Worm (Caenorhabditis elegans) whole organism, L4 larva: ENCODE measurements around the gene jkk-1.

Experiments used
- F26F4.8 ChIP-seq: fragments of 200-800 bp; sonication (Bioruptor generic); conservative IDR thresholded peaks from 2 replicates; pipeline ENCODE4 v1.3.6; 2022; ENCODE audit warnings: missing genetic modification characterization, missing compliant biosample characterization
- F44E2.7 ChIP-seq: fragments of 200-800 bp; sonication (Bioruptor generic); IDR thresholded peaks from 2 replicates; pipeline ENCODE4 v2.1.2; 2022; ENCODE audit warnings: missing genetic modification characterization, missing compliant biosample characterization
- T26A8.4 ChIP-seq: fragments of 200-800 bp; sonication (Bioruptor generic); IDR thresholded peaks from 2 replicates; pipeline ENCODE4 v1.3.6; 2022; ENCODE audit warnings: missing genetic modification characterization, missing compliant biosample characterization
- aha-1 ChIP-seq: fragments of 150-350 bp; peaks from one replicate; lab custom pipeline; 2014; ENCODE audit warnings: missing biosample characterization, missing genetic modification characterization
- aly-2 ChIP-seq: sonication (generic microtip); optimal IDR thresholded peaks from 2 replicates; lab custom pipeline; 2018; ENCODE audit warnings: missing biosample characterization, missing genetic modification characterization
- arid-1 ChIP-seq: fragments of 200-800 bp; sonication (Bioruptor generic); conservative IDR thresholded peaks from 2 replicates; pipeline ENCODE4 v1.3.6; 2022; ENCODE audit warnings: missing genetic modification reagents, missing genetic modification characterization, missing compliant biosample characterization
- ces-1 ChIP-seq: fragments of 150-350 bp; sonication (generic microtip); optimal IDR thresholded peaks from 4 replicates; lab custom pipeline; 2014; ENCODE audit warnings: missing biosample characterization, missing genetic modification reagents, missing genetic modification characterization
- daf-8 ChIP-seq: fragments of 200-800 bp; sonication (Bioruptor generic); IDR thresholded peaks from 2 replicates; pipeline ENCODE4 v1.3.6; 2022; ENCODE audit warnings: missing genetic modification characterization, missing compliant biosample characterization
- dmd-6 ChIP-seq: fragments of 200-800 bp; sonication (Bioruptor generic); IDR thresholded peaks from 2 replicates; pipeline ENCODE4 v1.3.6; 2022; ENCODE audit warnings: missing genetic modification reagents, missing genetic modification characterization, missing compliant biosample characterization
- dmd-8 ChIP-seq: fragments of 200-800 bp; sonication (Bioruptor generic); IDR thresholded peaks from 2 replicates; pipeline ENCODE4 v1.3.6; 2022; ENCODE audit warnings: missing genetic modification characterization, missing compliant biosample characterization
- egl-27 ChIP-seq: sonication (generic microtip); optimal IDR thresholded peaks from 3 replicates; lab custom pipeline; 2017; ENCODE audit warnings: missing biosample characterization, missing genetic modification reagents, missing genetic modification characterization
- fkh-10 ChIP-seq: fragments of 150-350 bp; optimal IDR thresholded peaks from 2 replicates; lab custom pipeline; 2014; ENCODE audit warnings: missing biosample characterization, missing genetic modification reagents, missing genetic modification characterization
- gei-8 ChIP-seq: fragments of 200-800 bp; sonication (Bioruptor generic); optimal IDR thresholded peaks from 2 replicates; lab custom pipeline; 2018; ENCODE audit warnings: mild to moderate bottlenecking, missing genetic modification characterization, missing compliant biosample characterization
- hlh-30 ChIP-seq: sonication (generic microtip); optimal IDR thresholded peaks from 2 replicates; lab custom pipeline; 2017; ENCODE audit warnings: antibody characterized with exemption, mild to moderate bottlenecking, missing genetic modification characterization, missing compliant biosample characterization; ENCODE audit not compliant: insufficient read depth
- lin-1 ChIP-seq: fragments of 200-800 bp; sonication (Bioruptor generic); IDR thresholded peaks from 2 replicates; pipeline ENCODE4 v1.3.6; 2022; ENCODE audit warnings: missing genetic modification reagents, missing genetic modification characterization, missing compliant biosample characterization
- lin-15B ChIP-seq: fragments of 150-350 bp; sonication (generic microtip); optimal IDR thresholded peaks from 3 replicates; lab custom pipeline; 2014; ENCODE audit warnings: missing biosample characterization, missing genetic modification characterization
- lin-38 ChIP-seq: fragments of 200-800 bp; sonication (Bioruptor generic); IDR thresholded peaks from 2 replicates; pipeline ENCODE4 v1.3.6; 2022; ENCODE audit warnings: missing genetic modification reagents, missing genetic modification characterization, missing compliant biosample characterization
- lsy-2 ChIP-seq, 2 experiments: fragments of 150-350 bp in 1 of 2; sonication (generic microtip) in 1 of 2; optimal IDR thresholded peaks; 2 replicates each; lab custom pipeline; 2014 to 2017; ENCODE audit warnings: missing biosample characterization in 2 of 2, missing genetic modification characterization in 2 of 2
- madf-9 ChIP-seq: fragments of 200-800 bp; sonication (Bioruptor generic); conservative IDR thresholded peaks from 2 replicates; pipeline ENCODE4 v1.3.6; 2022; ENCODE audit warnings: missing genetic modification reagents, missing genetic modification characterization, missing compliant biosample characterization
- mes-2 ChIP-seq: sonication (generic microtip); optimal IDR thresholded peaks from 2 replicates; lab custom pipeline; 2016; ENCODE audit warnings: missing genotype, mild to moderate bottlenecking, missing genetic modification characterization, missing compliant biosample characterization; ENCODE audit not compliant: poor library complexity, severe bottlenecking
- nhr-10 ChIP-seq: fragments of 150-350 bp; optimal IDR thresholded peaks from 2 replicates; lab custom pipeline; 2014; ENCODE audit warnings: missing biosample characterization, missing genetic modification characterization
- nhr-102 ChIP-seq: sonication (generic microtip); optimal IDR thresholded peaks from 2 replicates; lab custom pipeline; 2016; ENCODE audit warnings: mild to moderate bottlenecking, missing genetic modification characterization, moderate library complexity, missing compliant biosample characterization
- nhr-11 ChIP-seq: fragments of 150-350 bp; optimal IDR thresholded peaks from 2 replicates; lab custom pipeline; 2014; ENCODE audit warnings: missing biosample characterization, missing genetic modification characterization
- nhr-237 ChIP-seq: sonication (generic microtip); optimal IDR thresholded peaks from 2 replicates; lab custom pipeline; 2017; ENCODE audit warnings: missing biosample characterization, missing genetic modification characterization
- nhr-41 ChIP-seq: fragments of 200-800 bp; sonication (Bioruptor generic); IDR thresholded peaks from 2 replicates; pipeline ENCODE4 v1.3.6; 2022; ENCODE audit warnings: missing genetic modification reagents, missing genetic modification characterization, missing compliant biosample characterization
- nhr-42 ChIP-seq: fragments of 200-800 bp; sonication (Bioruptor generic); IDR thresholded peaks from 2 replicates; pipeline ENCODE4 v1.3.6; 2022; ENCODE audit warnings: missing genetic modification characterization, missing compliant biosample characterization
- nhr-6 ChIP-seq: fragments of 150-350 bp; optimal IDR thresholded peaks from 2 replicates; lab custom pipeline; 2014; ENCODE audit warnings: missing biosample characterization, missing genetic modification characterization
- nhr-77 ChIP-seq: fragments of 150-350 bp; optimal IDR thresholded peaks from 2 replicates; lab custom pipeline; 2014; ENCODE audit warnings: missing biosample characterization, missing genetic modification characterization
- rbr-2 ChIP-seq: sonication (generic microtip); optimal IDR thresholded peaks from 2 replicates; lab custom pipeline; 2016; ENCODE audit warnings: missing genotype, missing genetic modification characterization, missing compliant biosample characterization
- saeg-2 ChIP-seq: fragments of 200-800 bp; sonication (Bioruptor generic); IDR thresholded peaks from 2 replicates; pipeline ENCODE4 v1.3.6; 2022; ENCODE audit warnings: missing genetic modification reagents, missing genetic modification characterization, missing compliant biosample characterization
- snpc-1.2 ChIP-seq: fragments of 200-800 bp; sonication (Bioruptor generic); IDR thresholded peaks from 2 replicates; pipeline ENCODE4 v1.3.6; 2022; ENCODE audit warnings: missing genetic modification reagents, missing genetic modification characterization, missing compliant biosample characterization
- tag-97 ChIP-seq: fragments of 200-800 bp; sonication (Bioruptor generic); IDR thresholded peaks from 2 replicates; pipeline ENCODE4 v1.3.6; 2022; ENCODE audit warnings: missing genetic modification characterization, missing compliant biosample characterization
- unc-130 ChIP-seq: sonication (generic microtip); optimal IDR thresholded peaks from 2 replicates; lab custom pipeline; 2016; ENCODE audit warnings: missing genetic modification reagents, missing genetic modification characterization, missing compliant biosample characterization
- unc-62 ChIP-seq, 3 experiments: fragments of 150-350 bp in 1 of 3; sonication (generic microtip); optimal IDR thresholded peaks in 2 of 3; peaks in 1 of 3; 1 replicate in 1 of 3; 2 replicates in 2 of 3; lab custom pipeline; 2014 to 2017; ENCODE audit warnings: missing biosample characterization in 3 of 3, missing genetic modification characterization in 3 of 3, missing genetic modification reagents in 3 of 3, missing genotype in 1 of 3
- vab-7 ChIP-seq: fragments of 200-800 bp; sonication (Bioruptor generic); IDR thresholded peaks from 2 replicates; pipeline ENCODE4 v1.3.6; 2022; ENCODE audit warnings: missing genetic modification reagents, missing genetic modification characterization, missing compliant biosample characterization
- zfp-2 ChIP-seq: sonication (generic microtip); optimal IDR thresholded peaks from 2 replicates; lab custom pipeline; 2016; ENCODE audit warnings: mild to moderate bottlenecking, missing genetic modification characterization, missing compliant biosample characterization
- zfp-3 ChIP-seq: fragments of 200-800 bp; sonication (Bioruptor generic); conservative IDR thresholded peaks from 2 replicates; pipeline ENCODE4 v1.3.6; 2022; ENCODE audit warnings: missing genetic modification reagents, missing genetic modification characterization, missing compliant biosample characterization
- zip-2 ChIP-seq: fragments of 150-350 bp; optimal IDR thresholded peaks from 2 replicates; lab custom pipeline; 2014; ENCODE audit warnings: missing biosample characterization, missing genetic modification characterization

jkk-1 gene

ce11 chrX:5407271-5407670, 39.0 kb downstream of the jkk-1 start (continued):
- TF ChIP-seq ces-1 (GFP tag; lab: Kevin White, UChicago) (no peak), snpc-1.2 (peak; percentile 88), tag-97 (GFP tag; lab: Robert Waterston, UW) (no peak), lin-38 (GFP tag; lab: Robert Waterston, UW) (no peak), nhr-11 (no peak), nhr-77 (no peak), lin-1 (GFP tag; lab: Robert Waterston, UW) (0 out of 2 replicates have a peak, but pooled peaks have one; percentile 30), daf-8 (GFP tag; lab: Robert Waterston, UW) (no peak), saeg-2 (GFP tag; lab: Robert Waterston, UW) (no peak), nhr-10 (tag; lab: Kevin White, UChicago) (no peak), zip-2 (tag; lab: Kevin White, UChicago) (no peak), nhr-237 (tag; lab: Kevin White, UChicago) (no peak), rbr-2 (tag; lab: Kevin White, UChicago) (peak; percentile 48), vab-7 (GFP tag; lab: Robert Waterston, UW) (peak; percentile 63), aly-2 (no peak), madf-9 (0 out of 2 replicates have a peak, but pooled peaks have one; percentile 22), nhr-102 (tag; lab: Kevin White, UChicago) (no peak), mes-2 (tag; lab: Kevin White, UChicago) (peak; percentile 63), nhr-6 (no peak), T26A8.4 (GFP tag; lab: Robert Waterston, UW) (0 out of 2 replicates have a peak, but pooled peaks have one; percentile 74), F44E2.7 (GFP tag; lab: Robert Waterston, UW) (no peak), egl-27 (tag; lab: Kevin White, UChicago) (no peak), dmd-6 (GFP tag; lab: Robert Waterston, UW) (peak; percentile 27; the same call in 1 of the 2 replicates), F26F4.8 (GFP tag; lab: Robert Waterston, UW) (0 out of 2 replicates have a peak, but pooled peaks have one; percentile 52), aha-1 (tag; lab: Kevin White, UChicago) (no peak), dmd-8 (GFP tag; lab: Robert Waterston, UW) (peak; percentile 63; the same call in 1 of the 2 replicates), lsy-2 (tag; optimal IDR thresholded peaks at IDR 0.05; lab: Kevin White, UChicago) (no peak), hlh-30 (no peak), arid-1 (GFP tag; lab: Robert Waterston, UW) (peak; percentile 73), gei-8 (GFP tag; lab: Kevin White, UChicago) (peak; percentile 7)

- TF ChIP-seq unc-62 (GFP tag; optimal IDR thresholded peaks at IDR 0.05 in 1 of 2; lab: Kevin White, UChicago) (peak in 1 of 2 experiments; percentile 26), unc-62 (tag; optimal IDR thresholded peaks at IDR 0.05; lab: Kevin White, UChicago) (no peak), unc-130 (GFP tag; lab: Kevin White, UChicago) (no peak)
Observed at ce11 chrX:5413510-5413909, 45.2 kb downstream of the jkk-1 start, which contains the start of gene pks-1. Gene pks-1, plus strand, starts transcription at chrX:5413810.

ce11 chrX:5414250-5414649, 46.0 kb downstream of the jkk-1 start, which contains the start of gene C41A3.2:
Gene C41A3.2, minus strand, starts transcription at chrX:5414350.
- TF ChIP-seq nhr-42 (GFP tag; lab: Robert Waterston, UW) (no peak), zfp-2 (tag; lab: Kevin White, UChicago) (no peak), fkh-10 (GFP tag; lab: Kevin White, UChicago) (no peak), nhr-41 (no peak), tag-97 (GFP tag; lab: Robert Waterston, UW) (no peak), F44E2.7 (GFP tag; lab: Robert Waterston, UW) (no peak), unc-62 (GFP tag; optimal IDR thresholded peaks at IDR 0.05 in 1 of 2; lab: Kevin White, UChicago) (peak in 1 of 2 experiments; percentile 26), unc-62 (tag; optimal IDR thresholded peaks at IDR 0.05; lab: Kevin White, UChicago) (no peak), zfp-3 (no peak), aha-1 (tag; lab: Kevin White, UChicago) (peak; percentile 20), lin-15B (no peak)
